Fruit fly (Drosophila melanogaster): ENCODE measurements around the gene CG18302.

DNA sequence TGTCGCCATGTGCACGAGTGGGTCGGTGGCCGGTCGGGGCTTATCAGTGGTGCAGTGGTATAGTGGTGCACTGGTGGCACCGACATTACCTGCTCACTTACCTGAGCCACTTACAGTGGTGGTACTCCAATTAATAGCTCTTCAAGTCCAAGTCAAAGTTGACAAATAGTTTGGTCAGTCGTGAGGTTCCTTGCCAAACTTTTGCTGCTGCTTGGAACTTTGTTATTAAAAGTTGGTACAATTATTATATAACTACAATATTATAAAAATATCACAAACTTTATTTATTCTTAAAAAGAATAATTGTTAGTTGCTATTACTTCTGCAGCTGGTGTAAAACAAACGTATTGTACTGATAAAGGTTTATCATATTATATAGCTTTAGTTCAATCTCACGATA, 9.9 kb downstream of the CG18302 start:
- no peak for TF ChIP-seq CTCF (optimal IDR thresholded peaks at IDR 0.05)
- TF ChIP-seq CG8478 (optimal IDR thresholded peaks at IDR 0.05): no peak
